Worm (Caenorhabditis elegans): Measurements from ENCODE around the gene tmed-10.

- TF ChIP-seq mep-1 (tag; optimal IDR thresholded peaks at IDR 0.05) (no peak), unc-39 (tag; optimal IDR thresholded peaks at IDR 0.05) (no peak), lsy-2 (tag; optimal IDR thresholded peaks at IDR 0.05) (no peak), unc-62 (GFP tag; optimal IDR thresholded peaks at IDR 0.05) (no peak), lin-13 (tag; optimal IDR thresholded peaks at IDR 0.05) (no peak), lin-32 (GFP tag; optimal IDR thresholded peaks at IDR 0.05) (no peak)
These were observed 5.0 kb downstream of the tmed-10 start, which contains the start of gene F47G9.4 for ce11 chrV:11321719-11322118.
